Worm (Caenorhabditis elegans) whole organism, young adult: Measurements from ENCODE around the gene srz-59.

Source experiments
- C06A6.2 ChIP-seq: fragments of 200-800 bp; sonication (Bioruptor generic); conservative IDR thresholded peaks from 2 replicates; pipeline ENCODE4 v1.3.6; 2022; ENCODE audit warnings: missing genetic modification characterization, missing compliant biosample characterization
- C17E4.6 ChIP-seq: fragments of 200-800 bp; sonication (Bioruptor generic); IDR thresholded peaks from 2 replicates; pipeline ENCODE4 v1.3.6; 2022; ENCODE audit warnings: missing genetic modification reagents, missing genetic modification characterization, missing compliant biosample characterization
- D2030.7 ChIP-seq: fragments of 200-800 bp; sonication (Bioruptor generic); IDR thresholded peaks from 2 replicates; pipeline ENCODE4 v1.3.6; 2022; ENCODE audit warnings: missing genetic modification reagents, missing genetic modification characterization, missing compliant biosample characterization
- F23B12.7 ChIP-seq: sonication (generic microtip); optimal IDR thresholded peaks from 2 replicates; lab custom pipeline; 2017; ENCODE audit warnings: missing genetic modification characterization, mild to moderate bottlenecking, missing compliant biosample characterization, antibody characterized with exemption, moderate library complexity; ENCODE audit not compliant: insufficient read depth
- F33H1.4 ChIP-seq: fragments of 200-800 bp; sonication (Bioruptor generic); IDR thresholded peaks from 2 replicates; pipeline ENCODE4 v1.3.6; 2022; ENCODE audit warnings: missing genetic modification reagents, missing genetic modification characterization, missing compliant biosample characterization
- Y53F4B.3 ChIP-seq: fragments of 200-800 bp; sonication (Bioruptor generic); IDR thresholded peaks from 2 replicates; pipeline ENCODE4 v1.3.6; 2022; ENCODE audit warnings: missing genetic modification reagents, missing genetic modification characterization, missing compliant biosample characterization
- Y53G8AR.9 ChIP-seq: fragments of 200-800 bp; sonication (Bioruptor generic); conservative IDR thresholded peaks from 2 replicates; pipeline ENCODE4 v1.3.6; 2022; ENCODE audit warnings: missing genetic modification reagents, missing genetic modification characterization, missing compliant biosample characterization
- Y95B8A.8 ChIP-seq: fragments of 200-800 bp; sonication (Bioruptor generic); IDR thresholded peaks from 2 replicates; pipeline ENCODE4 v1.3.6; 2022; ENCODE audit warnings: missing genetic modification reagents, missing genetic modification characterization, missing compliant biosample characterization
- aptf-2 ChIP-seq: fragments of 200-800 bp; sonication (Bioruptor generic); conservative IDR thresholded peaks from 2 replicates; pipeline ENCODE4 v1.3.6; 2022; ENCODE audit warnings: missing genetic modification reagents, missing genetic modification characterization, missing compliant biosample characterization
- atf-7 ChIP-seq: sonication (generic microtip); optimal IDR thresholded peaks from 2 replicates; lab custom pipeline; 2017; ENCODE audit warnings: mild to moderate bottlenecking, missing genetic modification characterization, missing compliant biosample characterization
- attf-6 ChIP-seq: fragments of 200-800 bp; sonication (Bioruptor generic); IDR thresholded peaks from 2 replicates; pipeline ENCODE4 v1.3.6; 2022; ENCODE audit warnings: missing genetic modification reagents, missing genetic modification characterization, missing compliant biosample characterization
- cebp-2 ChIP-seq: fragments of 200-800 bp; sonication (Bioruptor generic); IDR thresholded peaks from 2 replicates; pipeline ENCODE4 v1.3.6; 2022; ENCODE audit warnings: missing genetic modification characterization, missing compliant biosample characterization
- dpl-1 ChIP-seq: fragments of 150-350 bp; optimal IDR thresholded peaks from 2 replicates; lab custom pipeline; 2014; ENCODE audit warnings: missing biosample characterization, missing genetic modification reagents, missing genetic modification characterization
- ets-4 ChIP-seq: fragments of 200-800 bp; sonication (Bioruptor generic); optimal IDR thresholded peaks from 2 replicates; lab custom pipeline; 2018; ENCODE audit warnings: mild to moderate bottlenecking, missing genetic modification characterization, missing compliant biosample characterization
- hrde-1 ChIP-seq: sonication (generic microtip); optimal IDR thresholded peaks from 2 replicates; lab custom pipeline; 2016; ENCODE audit warnings: missing genetic modification characterization, mild to moderate bottlenecking, missing compliant biosample characterization, moderate library complexity, missing genotype, missing genetic modification reagents, borderline replicate concordance
- lin-40 ChIP-seq: sonication (generic microtip); optimal IDR thresholded peaks from 2 replicates; lab custom pipeline; 2016; ENCODE audit warnings: missing genetic modification characterization, mild to moderate bottlenecking, missing compliant biosample characterization, missing genotype, missing genetic modification reagents
- lir-1 ChIP-seq: fragments of 200-800 bp; sonication (Bioruptor generic); conservative IDR thresholded peaks from 2 replicates; pipeline ENCODE4 v1.3.6; 2022; ENCODE audit warnings: missing genetic modification reagents, missing genetic modification characterization, missing compliant biosample characterization
- lsy-27 ChIP-seq: sonication (generic microtip); optimal IDR thresholded peaks from 2 replicates; lab custom pipeline; 2017; ENCODE audit warnings: missing genetic modification characterization, mild to moderate bottlenecking, missing compliant biosample characterization, antibody characterized with exemption, missing genotype, borderline replicate concordance; ENCODE audit not compliant: insufficient read depth
- madf-6 ChIP-seq: fragments of 200-800 bp; sonication (Bioruptor generic); IDR thresholded peaks from 2 replicates; pipeline ENCODE4 v1.3.6; 2022; ENCODE audit warnings: missing genetic modification reagents, missing genetic modification characterization, missing compliant biosample characterization
- mes-4 ChIP-seq: sonication (generic microtip); optimal IDR thresholded peaks from 2 replicates; lab custom pipeline; 2016; ENCODE audit warnings: missing genotype, missing genetic modification characterization, missing compliant biosample characterization
- mxl-1 ChIP-seq: sonication (generic microtip); optimal IDR thresholded peaks from 2 replicates; lab custom pipeline; 2016; ENCODE audit warnings: missing genetic modification characterization, missing compliant biosample characterization
- nhr-90 ChIP-seq: sonication (generic microtip); optimal IDR thresholded peaks from 2 replicates; lab custom pipeline; 2016; ENCODE audit warnings: missing genotype, mild to moderate bottlenecking, missing genetic modification characterization, missing compliant biosample characterization
- sdz-38 ChIP-seq: sonication (generic microtip); optimal IDR thresholded peaks from 2 replicates; lab custom pipeline; 2016; ENCODE audit warnings: missing genotype, missing genetic modification characterization, missing compliant biosample characterization
- snpc-1.3 ChIP-seq: sonication (generic microtip); optimal IDR thresholded peaks from 2 replicates; lab custom pipeline; 2017; ENCODE audit warnings: missing genetic modification characterization, mild to moderate bottlenecking, missing compliant biosample characterization, antibody characterized with exemption, moderate library complexity, missing genotype, missing genetic modification reagents; ENCODE audit not compliant: insufficient read depth
- snpc-4 ChIP-seq, 5 experiments: fragments of 150-350 bp in 1 of 5; sonication (generic microtip) in 4 of 5; optimal IDR thresholded peaks; 2 replicates each; lab custom pipeline; 2014 to 2018; ENCODE audit warnings: missing genetic modification characterization in 5 of 5, missing biosample characterization in 3 of 5, antibody characterized with exemption in 2 of 5, mild to moderate bottlenecking in 2 of 5, missing compliant biosample characterization in 2 of 5, missing genotype in 2 of 5, moderate library complexity in 2 of 5, missing genetic modification reagents in 1 of 5
- tbp1 ChIP-seq: fragments of 200-800 bp; sonication (Bioruptor generic); optimal IDR thresholded peaks from 2 replicates; lab custom pipeline; 2018; ENCODE audit warnings: mild to moderate bottlenecking, missing genetic modification characterization, missing compliant biosample characterization
- tlf-1 ChIP-seq: fragments of 200-800 bp; sonication (Bioruptor generic); optimal IDR thresholded peaks from 2 replicates; lab custom pipeline; 2018; ENCODE audit warnings: mild to moderate bottlenecking, missing genetic modification characterization, missing compliant biosample characterization
- xnd-1 ChIP-seq: sonication (generic microtip); optimal IDR thresholded peaks from 2 replicates; lab custom pipeline; 2016; ENCODE audit warnings: missing genotype, missing genetic modification reagents, missing genetic modification characterization, missing compliant biosample characterization

srz-59 gene

ce11 chrIV:14103054-14103453, 28.8 kb upstream of the srz-59 start, which contains the start of gene F52B11.5 (continued):
- TF ChIP-seq mxl-1 (tag; lab: Kevin White, UChicago) (no peak), D2030.7 (GFP tag; lab: Robert Waterston, UW) (no peak)

DNA sequence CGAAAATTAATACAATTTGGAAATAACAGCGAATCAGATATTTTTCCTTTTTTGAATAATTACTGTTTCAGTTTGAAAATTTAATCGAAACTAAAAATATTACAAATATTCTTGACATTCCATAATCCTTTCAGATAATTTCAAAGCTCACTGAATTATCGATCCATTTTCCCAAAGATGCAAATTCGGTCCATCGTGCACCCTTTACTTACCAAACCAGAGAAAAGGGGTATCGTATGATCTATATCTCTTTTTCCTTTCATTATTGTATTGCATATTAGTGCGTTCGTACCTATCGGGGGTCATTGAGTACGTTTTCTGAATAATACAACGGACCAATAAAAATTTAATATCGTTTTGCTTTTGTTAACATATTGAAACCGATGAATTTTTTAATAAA, 27.1 kb upstream of the srz-59 start:
- TF ChIP-seq Y53G8AR.9 (GFP tag; lab: Robert Waterston, UW) (no peak), ets-4 (GFP tag; lab: Kevin White, UChicago) (no peak), dpl-1 (GFP tag; lab: Kevin White, UChicago) (no peak), C17E4.6 (no peak), atf-7 (tag; lab: Kevin White, UChicago) (no peak), mes-4 (no peak), Y53F4B.3 (GFP tag; lab: Robert Waterston, UW) (no peak), xnd-1 (tag; lab: Kevin White, UChicago) (no peak), F23B12.7 (tag; lab: Kevin White, UChicago) (no peak)
- TF ChIP-seq, all 124 proteins: peak for 0

DNA sequence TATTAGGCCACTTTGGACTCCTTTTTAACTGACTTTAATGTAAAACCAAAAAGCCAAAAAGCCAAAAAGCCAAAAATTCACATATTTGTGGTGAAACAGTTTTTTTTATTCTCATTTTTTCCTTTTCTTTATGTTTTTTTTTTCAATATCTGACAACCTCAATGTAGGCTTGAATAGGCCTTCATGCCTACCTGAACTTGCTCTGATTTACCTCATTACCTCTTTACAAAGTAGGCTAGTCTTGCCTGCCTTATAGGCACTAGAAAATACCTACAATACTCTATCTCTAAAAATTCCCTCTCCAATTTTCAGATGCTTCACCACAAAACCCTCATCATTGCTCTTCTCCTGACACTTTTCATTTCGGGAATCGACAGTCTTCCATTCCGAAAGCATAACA, 25.6 kb upstream of the srz-59 start, which contains the start of gene ins-34:
Gene ins-34 (plus strand): TSS at position 301 of the 400 bp plus-strand sequence.
- TF ChIP-seq xnd-1 (tag; lab: Kevin White, UChicago) (no peak), C06A6.2 (GFP tag; lab: Robert Waterston, UW) (no peak), Y95B8A.8 (GFP tag; lab: Robert Waterston, UW) (no peak), sdz-38 (tag; lab: Kevin White, UChicago) (no peak), tlf-1 (GFP tag; lab: Kevin White, UChicago) (no peak), lsy-27 (tag; lab: Kevin White, UChicago) (no peak), lir-1 (GFP tag; lab: Robert Waterston, UW) (no peak)
- TF ChIP-seq, all 124 proteins: peak for 0

- TF ChIP-seq snpc-4 (GFP tag; optimal IDR thresholded peaks at IDR 0.05; lab: Kevin White, UChicago) (peak; percentile 56), snpc-4 (tag; optimal IDR thresholded peaks at IDR 0.05; lab: Kevin White, UChicago) (peak in 2 of 4 experiments; percentile 53 to 84), attf-6 (GFP tag; lab: Robert Waterston, UW) (peak; percentile 75), hrde-1 (tag; lab: Kevin White, UChicago) (peak; percentile 18), atf-7 (tag; lab: Kevin White, UChicago) (no peak)
Measured at ce11 chrIV:14107647-14108046, 24.2 kb upstream of the srz-59 start.

ce11 chrIV:14113621-14114020, 18.2 kb upstream of the srz-59 start:
- no peak for TF ChIP-seq aptf-2 (GFP tag; lab: Robert Waterston, UW)
- TF ChIP-seq nhr-90, result no peak
- TF ChIP-seq snpc-4 (GFP tag; optimal IDR thresholded peaks at IDR 0.05; lab: Kevin White, UChicago), result no peak
- peak; percentile 22 to 90 (median 37) for TF ChIP-seq snpc-4 (tag; optimal IDR thresholded peaks at IDR 0.05; lab: Kevin White, UChicago)
- peak; percentile 44; the same call in 1 of the 2 replicates for TF ChIP-seq F33H1.4 (GFP tag; lab: Robert Waterston, UW)
- TF ChIP-seq Y53F4B.3 (GFP tag; lab: Robert Waterston, UW), result no peak
- TF ChIP-seq tbp1 (GFP tag; lab: Kevin White, UChicago), result peak; percentile 27
- TF ChIP-seq lin-40 (tag; lab: Kevin White, UChicago), result no peak
- TF ChIP-seq attf-6 (GFP tag; lab: Robert Waterston, UW), result peak; percentile 57; the same call in 1 of the 2 replicates
- TF ChIP-seq snpc-1.3 (tag; lab: Kevin White, UChicago), result peak; percentile 51
- 0 out of 2 replicates have a peak, but pooled peaks have one; percentile 25 for TF ChIP-seq cebp-2 (GFP tag; lab: Robert Waterston, UW)
- 0 out of 2 replicates have a peak, but pooled peaks have one; percentile 17 for TF ChIP-seq madf-6 (GFP tag; lab: Robert Waterston, UW)
